Fruit fly (Drosophila melanogaster): Measurements from ENCODE around the gene CG17648.
A peak's percentile ranks its signal among the peaks of the same experiment; 100 is the strongest.

Gene CG17648

DNA sequence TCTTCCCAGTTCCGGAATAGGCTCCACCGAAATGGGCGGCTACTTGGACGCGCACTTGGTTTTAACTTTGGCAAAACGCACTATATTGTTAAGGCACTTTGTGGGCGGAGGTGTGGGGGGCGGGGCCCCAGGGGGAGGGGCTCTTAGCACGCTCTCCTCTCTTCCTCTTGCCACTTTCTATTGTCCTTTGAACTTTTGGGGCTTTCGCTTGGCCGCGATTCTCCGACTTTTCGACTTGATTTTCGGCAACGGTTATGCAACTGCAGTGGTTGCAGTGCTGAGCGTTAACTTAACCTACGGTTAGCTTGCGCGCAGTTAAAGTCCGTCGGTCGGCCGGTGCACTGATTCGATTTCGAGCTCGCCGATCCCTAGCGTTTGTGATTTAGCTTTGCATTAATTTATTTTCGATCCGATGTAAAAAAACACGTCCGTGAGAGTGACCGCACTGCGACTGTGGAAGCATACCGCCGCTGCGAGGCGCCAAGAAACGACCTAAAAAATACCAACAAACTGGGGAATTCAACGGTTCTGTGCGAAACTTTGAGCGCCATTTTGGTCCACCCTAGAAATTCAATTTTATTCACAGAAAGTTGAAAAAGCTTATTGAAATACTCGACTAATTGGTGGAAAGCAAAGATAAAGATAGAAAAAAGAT is 28.0 kb upstream of the CG17648 start, which contains the start of gene Rim2 (continued):
- TF ChIP-seq Sry-β (GFP tag; optimal IDR thresholded peaks at IDR 0.05) (no peak), Neu2 (GFP tag; optimal IDR thresholded peaks at IDR 0.05; ENCODE audit: borderline replicate concordance) (no peak), bab2 (GFP tag; optimal IDR thresholded peaks at IDR 0.05) (no peak), dimm (GFP tag; IDR thresholded peaks at IDR 0.05) (no peak), bigmax (GFP tag; optimal IDR thresholded peaks at IDR 0.05) (peak; percentile 33), sug (tag; optimal IDR thresholded peaks at IDR 0.05) (no peak), so (GFP tag; IDR thresholded peaks at IDR 0.05) (peak; percentile 13; the same call in 1 of the 3 replicates), MESR4 (GFP tag; optimal IDR thresholded peaks at IDR 0.05) (peak; percentile 78), Optix (GFP tag; IDR thresholded peaks at IDR 0.05) (no peak), CrebB (tag; optimal IDR thresholded peaks at IDR 0.05) (peak; percentile 19), kay (GFP tag; optimal IDR thresholded peaks at IDR 0.05) (no peak), org-1 (GFP tag; optimal IDR thresholded peaks at IDR 0.05) (no peak), Usf (GFP tag; optimal IDR thresholded peaks at IDR 0.05) (no peak), amos (GFP tag; IDR thresholded peaks at IDR 0.05; ENCODE audit: partially characterized antibody) (peak; percentile 51; the same call in 1 of the 2 replicates), Xrp1 (GFP tag; IDR thresholded peaks at IDR 0.05) (no peak), fd102C (GFP tag; optimal IDR thresholded peaks at IDR 0.05) (no peak), CG13287 (GFP tag; IDR thresholded peaks at IDR 0.05; ENCODE audit: partially characterized antibody) (peak; percentile 40; the same call in 1 of the 2 replicates), chinmo (GFP tag; IDR thresholded peaks at IDR 0.05; ENCODE audit: partially characterized antibody) (peak; percentile 31; the same call in 1 of the 4 replicates), Adf1 (GFP tag; IDR thresholded peaks at IDR 0.05) (0 out of 2 replicates have a peak, but pooled peaks have one; percentile 8), Aef1 (GFP tag; IDR thresholded peaks at IDR 0.05) (no peak), BtbVII (GFP tag; optimal IDR thresholded peaks at IDR 0.05) (no peak), abd-A (tag; optimal IDR thresholded peaks at IDR 0.05) (peak; percentile 14), slp2 (GFP tag; optimal IDR thresholded peaks at IDR 0.05) (no peak), CG9437 (GFP tag; optimal IDR thresholded peaks at IDR 0.05) (no peak), CG13894 (tag; optimal IDR thresholded peaks at IDR 0.05) (peak; percentile 81), psq (GFP tag; optimal IDR thresholded peaks at IDR 0.05) (no peak), NFAT (GFP tag; IDR thresholded peaks at IDR 0.05) (no peak), lov (optimal IDR thresholded peaks at IDR 0.05) (no peak), lov (GFP tag; IDR thresholded peaks at IDR 0.05) (no peak), nerfin-1 (tag; optimal IDR thresholded peaks at IDR 0.05) (peak; percentile 1), Max (GFP tag; optimal IDR thresholded peaks at IDR 0.05) (no peak), luna (GFP tag; optimal IDR thresholded peaks at IDR 0.05) (no peak), wdn (GFP tag; IDR thresholded peaks at IDR 0.05) (no peak), salm (tag; optimal IDR thresholded peaks at IDR 0.05) (no peak), CG6689 (GFP tag; IDR thresholded peaks at IDR 0.05) (no peak), eyg (GFP tag; optimal IDR thresholded peaks at IDR 0.05) (no peak), Jarid2 (GFP tag; optimal IDR thresholded peaks at IDR 0.05) (peak; percentile 3), Drgx (GFP tag; IDR thresholded peaks at IDR 0.05) (no peak; the same call in 1 of the 2 replicates), D (optimal IDR thresholded peaks at IDR 0.05) (no peak), D (GFP tag; optimal IDR thresholded peaks at IDR 0.05) (no peak), Ravus (GFP tag; IDR thresholded peaks at IDR 0.05) (no peak), ap (GFP tag; IDR thresholded peaks at IDR 0.05) (no peak), seq (GFP tag; IDR thresholded peaks at IDR 0.05) (peak; percentile 7; the same call in 1 of the 2 replicates), CG3407 (GFP tag; optimal IDR thresholded peaks at IDR 0.05) (no peak), sqz (GFP tag; optimal IDR thresholded peaks at IDR 0.05) (peak; percentile 73), CG4328 (GFP tag; optimal IDR thresholded peaks at IDR 0.05) (no peak), CG7963 (GFP tag; IDR thresholded peaks at IDR 0.05; ENCODE audit: partially characterized antibody) (no peak), NK7.1 (GFP tag; optimal IDR thresholded peaks at IDR 0.05) (no peak), Dbx (GFP tag; IDR thresholded peaks at IDR 0.05) (0 out of 3 replicates have a peak, but pooled peaks have one; percentile 27), Scr (GFP tag; IDR thresholded peaks at IDR 0.05; ENCODE audit: partially characterized antibody) (peak; percentile 36; the same call in 1 of the 2 replicates)
